Fruit fly (Drosophila melanogaster) S2 (cell line): ENCODE results near the gene Meics.

Source experiments
- CG8478 ChIP-seq: fragments of >200 bp; optimal IDR thresholded peaks from 2 replicates; lab custom pipeline; 2018
- CTCF ChIP-seq, 2 experiments: fragments of >200 bp; optimal IDR thresholded peaks; 2 replicates each; lab custom pipeline; 2018

dm6 chr3L:13957212-13957668 lies 7.3 kb downstream of the Meics start:
- TF ChIP-seq CTCF (optimal IDR thresholded peaks at IDR 0.05; lab: Kevin White, UChicago) = no peak
- TF ChIP-seq CG8478 (lab: Kevin White, UChicago) = no peak
